Worm (Caenorhabditis elegans) whole organism, dauer: ENCODE results near the gene oac-2.

Source experiments
- unc-62 ChIP-seq: sonication (generic microtip); optimal IDR thresholded peaks from 2 replicates; lab custom pipeline; 2017; ENCODE audit warnings: missing biosample characterization, missing genetic modification reagents, missing genetic modification characterization

oac-2 gene

ce11 chrV:3476228-3476627, 1.3 kb upstream of the oac-2 start:
- no peak for TF ChIP-seq unc-62 (GFP tag; lab: Kevin White, UChicago)

ce11 chrV:3470782-3471181, 4.1 kb downstream of the oac-2 start, which contains the start of gene srbc-29:
TSS of gene srbc-29 (minus strand) at chrV:3470882.
- TF ChIP-seq unc-62 (GFP tag; lab: Kevin White, UChicago): no peak

DNA sequence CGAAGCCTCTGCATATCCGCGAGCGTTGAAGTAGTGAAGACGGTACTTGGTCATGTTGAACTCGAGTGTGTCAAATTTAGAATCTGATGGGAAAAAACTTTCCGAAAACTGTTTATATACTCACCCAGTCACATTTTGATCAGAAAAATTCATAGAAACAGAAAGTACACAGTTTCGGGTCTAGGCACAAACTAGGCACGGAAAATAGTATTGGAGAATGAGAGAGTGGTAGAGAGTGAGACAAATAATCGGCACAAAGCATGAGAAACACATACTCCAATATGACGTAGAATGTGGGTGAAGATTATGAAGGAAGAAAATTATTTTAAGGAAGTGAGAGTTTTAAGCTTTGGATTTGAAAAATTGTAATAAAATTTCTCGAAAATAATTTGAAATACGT, 6.5 kb downstream of the oac-2 start, which contains the start of gene gst-33:
TSS of gene gst-33 (minus strand) at position 127 of the 400 bp plus-strand sequence.
- TF ChIP-seq unc-62 (GFP tag; lab: Kevin White, UChicago): no peak

DNA sequence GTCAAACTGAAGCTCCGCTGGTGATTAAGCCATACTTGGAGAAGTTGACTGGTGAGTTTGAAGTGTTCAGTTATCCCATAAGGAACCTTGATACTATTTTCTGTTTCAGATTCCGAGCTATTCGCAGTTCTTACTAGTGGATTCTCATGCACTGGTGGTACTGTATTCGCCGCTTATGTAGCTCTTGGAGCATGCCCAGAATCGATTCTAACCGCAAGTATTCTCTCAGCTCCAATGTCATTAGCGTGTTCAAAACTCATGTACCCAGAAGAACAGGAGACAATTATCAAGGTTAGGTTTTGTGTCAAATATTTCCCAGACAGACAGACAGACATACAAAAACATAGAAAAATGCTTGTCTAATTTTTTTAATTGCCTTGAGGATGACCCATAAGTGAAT, 10.0 kb downstream of the oac-2 start:
- TF ChIP-seq unc-62 (GFP tag; lab: Kevin White, UChicago): no peak

DNA sequence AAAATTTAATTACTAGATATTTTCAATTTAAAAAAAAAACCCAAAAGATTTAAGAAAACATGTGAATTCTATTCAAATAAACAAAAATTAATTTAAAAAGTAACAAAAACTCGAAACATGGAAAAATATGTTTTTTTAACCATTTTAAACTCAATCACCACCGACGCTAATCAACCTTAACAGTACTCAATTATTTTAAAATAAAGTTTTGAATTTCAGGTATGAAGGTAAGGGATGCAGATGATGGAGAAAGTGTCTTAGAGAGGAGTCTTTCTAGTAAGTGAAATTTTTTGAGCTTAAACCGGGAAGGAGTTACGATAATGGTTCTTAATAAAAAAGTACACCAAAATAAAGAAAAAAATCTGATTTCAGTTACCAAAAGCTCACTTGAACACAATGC, 11.4 kb downstream of the oac-2 start, which contains the start of gene slc-28.1:
TSS of gene slc-28.1 (plus strand) at position 301 of the 400 bp plus-strand sequence.
- TF ChIP-seq unc-62 (GFP tag; lab: Kevin White, UChicago): no peak

ce11 chrV:3459919-3460318, 15.0 kb downstream of the oac-2 start, which contains the start of gene slc-28.2:
TSS of gene slc-28.2 (plus strand) at chrV:3460219.
- no peak for TF ChIP-seq unc-62 (GFP tag; lab: Kevin White, UChicago)

DNA sequence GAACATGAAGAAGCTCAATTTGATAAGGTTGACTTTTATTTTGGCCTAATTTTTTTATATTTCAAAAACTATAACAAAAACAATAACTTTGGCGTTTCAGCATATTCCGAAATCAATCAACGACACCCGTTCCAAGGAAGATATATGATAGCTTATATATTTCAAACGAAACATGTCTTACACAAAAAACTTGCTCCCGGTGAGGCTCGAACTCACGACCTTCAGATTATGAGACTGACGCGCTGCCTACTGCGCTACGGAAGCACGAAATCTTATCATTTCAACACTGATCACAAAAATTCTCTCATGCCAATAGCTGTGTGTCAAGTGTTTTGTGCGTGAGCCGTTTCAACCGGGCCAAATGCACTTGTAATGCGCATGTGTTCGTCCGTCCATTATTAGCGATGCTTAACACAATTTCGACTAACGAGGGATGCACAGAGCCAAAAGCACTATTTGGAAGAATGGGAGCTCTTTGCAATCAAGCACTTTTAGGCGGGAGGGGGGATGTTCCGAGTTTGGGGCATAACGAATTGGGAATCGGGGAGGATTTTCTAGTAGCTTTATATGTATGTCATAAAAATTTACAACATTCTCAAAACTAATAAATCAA, 19.7 kb downstream of the oac-2 start:
- TF ChIP-seq unc-62 (GFP tag; lab: Kevin White, UChicago): no peak

DNA sequence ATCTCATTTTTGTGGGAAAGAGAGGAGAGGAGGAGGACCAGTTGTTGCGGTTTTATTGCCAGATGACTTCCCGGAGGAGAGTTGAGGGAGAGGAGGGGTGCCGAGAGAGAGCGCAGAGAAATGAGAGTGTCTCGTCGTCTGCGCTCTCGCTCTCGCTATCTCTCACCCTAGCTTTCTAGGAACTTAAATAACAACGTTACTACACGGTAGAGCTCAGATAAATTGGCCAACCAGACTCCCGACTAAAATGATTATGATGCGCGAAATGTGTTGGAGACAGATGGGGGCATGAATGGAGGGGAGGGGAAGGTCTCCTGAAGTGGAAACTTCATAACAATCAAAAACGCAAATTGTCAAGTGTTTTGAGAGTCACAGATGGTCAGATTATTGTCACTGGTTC, 20.3 kb downstream of the oac-2 start:
- no peak for TF ChIP-seq unc-62 (GFP tag; lab: Kevin White, UChicago)

- TF ChIP-seq unc-62 (GFP tag; lab: Kevin White, UChicago): no peak
Measured at ce11 chrV:3452489-3452888, 22.4 kb downstream of the oac-2 start.

- no peak for TF ChIP-seq unc-62 (GFP tag; lab: Kevin White, UChicago)
Measured at ce11 chrV:3451646-3452045, 23.3 kb downstream of the oac-2 start.

DNA sequence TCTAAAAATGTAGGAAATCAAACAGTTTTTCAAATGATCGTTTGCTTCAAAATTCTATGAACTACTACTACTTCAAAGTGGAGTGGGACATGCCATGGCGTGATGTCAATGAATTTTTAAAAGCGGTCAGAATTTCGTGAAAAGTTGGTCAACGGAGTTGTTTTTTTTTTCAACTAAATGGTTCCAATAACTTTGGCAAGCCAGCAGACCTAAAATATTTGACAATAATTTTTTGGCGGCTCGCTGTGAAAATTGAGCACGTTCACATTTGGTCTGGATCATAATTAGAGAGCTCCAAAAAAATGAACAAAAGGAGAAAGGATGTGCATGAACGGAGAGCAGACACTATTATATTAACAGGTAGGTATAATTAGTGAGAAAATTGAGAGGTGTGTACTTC, 24.6 kb downstream of the oac-2 start:
- no peak for TF ChIP-seq unc-62 (GFP tag; lab: Kevin White, UChicago)

ce11 chrV:3449810-3450209, 25.1 kb downstream of the oac-2 start:
- TF ChIP-seq unc-62 (GFP tag; lab: Kevin White, UChicago): no peak

- no peak for TF ChIP-seq unc-62 (GFP tag; lab: Kevin White, UChicago)
Measured at ce11 chrV:3445090-3445832, 29.7 kb downstream of the oac-2 start.

ce11 chrV:3444777-3445089, 30.2 kb downstream of the oac-2 start, which contains the start of gene cfz-2:
TSS of gene cfz-2 (minus strand) at chrV:3444877.
- TF ChIP-seq unc-62 (GFP tag; lab: Kevin White, UChicago): no peak

ce11 chrV:3442609-3443008, 32.3 kb downstream of the oac-2 start:
- no peak for TF ChIP-seq unc-62 (GFP tag; lab: Kevin White, UChicago)

- no peak for TF ChIP-seq unc-62 (GFP tag; lab: Kevin White, UChicago)
Measured at ce11 chrV:3431535-3431990, 43.4 kb downstream of the oac-2 start, which contains the start of the genes T20D4.19 and srj-9. TSS of gene T20D4.19 (minus strand) at chrV:3431635. TSS of gene srj-9 (plus strand) at chrV:3431940.

DNA sequence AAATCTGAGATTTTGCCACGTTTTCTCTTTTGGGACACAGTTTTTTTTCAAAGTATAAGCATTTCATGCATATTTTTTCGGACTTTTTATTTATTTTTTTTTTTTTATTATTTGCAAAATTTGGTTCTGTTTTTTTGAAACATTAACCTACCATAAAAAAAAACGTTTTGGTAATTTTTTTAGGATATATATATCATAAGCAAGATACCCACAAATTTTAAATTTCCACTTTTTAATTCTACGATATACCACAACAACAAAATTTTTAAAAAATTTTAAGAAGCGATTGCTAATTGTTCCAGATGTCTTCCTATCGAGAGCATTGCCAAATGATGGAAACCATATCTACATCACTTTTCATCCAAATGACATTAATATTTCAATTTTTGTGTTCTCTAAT, 46.2 kb downstream of the oac-2 start, which contains the start of gene srab-20:
TSS of gene srab-20 (plus strand) at position 301 of the 400 bp plus-strand sequence.
- TF ChIP-seq unc-62 (GFP tag; lab: Kevin White, UChicago): no peak
